Fruit fly (Drosophila melanogaster) Kc167 (cell line): ENCODE measurements around the gene CG10237.

Experiments used
- Myc ChIP-seq: fragments of >200 bp; optimal IDR thresholded peaks from 2 replicates; lab custom pipeline; 2017; ENCODE audit warnings: missing external identifiers
- Sin3A ChIP-seq: fragments of >200 bp; optimal IDR thresholded peaks from 2 replicates; lab custom pipeline; 2018; ENCODE audit warnings: missing external identifiers
- h ChIP-seq: fragments of >200 bp; optimal IDR thresholded peaks from 3 replicates; lab custom pipeline; 2018; ENCODE audit warnings: missing external identifiers
- psq ChIP-seq: fragments of >200 bp; optimal IDR thresholded peaks from 2 replicates; lab custom pipeline; 2017; ENCODE audit warnings: missing external identifiers
- ttk ChIP-seq: sonication (Bioruptor generic); optimal IDR thresholded peaks from 2 replicates; lab custom pipeline; 2017; ENCODE audit warnings: missing external identifiers

- TF ChIP-seq h (lab: Kevin White, UChicago) (no peak), Sin3A (no peak), Myc (lab: Kevin White, UChicago) (no peak), psq (lab: Kevin White, UChicago) (no peak), ttk (no peak)
Observed at dm6 chr2L:19430343-19430742, 12.2 kb downstream of the CG10237 start, which contains the start of gene RtcB.
